Worm (Caenorhabditis elegans) whole organism, midembryonic: ENCODE data around the gene mig-10.

Experiments used
- cog-1 ChIP-seq: sonication (generic microtip); optimal IDR thresholded peaks from 2 replicates; lab custom pipeline; 2016; ENCODE audit warnings: missing genetic modification characterization, missing compliant biosample characterization
- klf-2 ChIP-seq: fragments of 200-800 bp; sonication (Bioruptor generic); conservative IDR thresholded peaks from 2 replicates; pipeline ENCODE4 v1.3.6; 2022; ENCODE audit warnings: missing genetic modification reagents, missing genetic modification characterization, missing compliant biosample characterization
- med-1 ChIP-seq: sonication (generic microtip); optimal IDR thresholded peaks from 2 replicates; lab custom pipeline; 2017; ENCODE audit warnings: missing genetic modification characterization, mild to moderate bottlenecking, missing compliant biosample characterization, antibody characterized with exemption, missing genetic modification reagents; ENCODE audit not compliant: insufficient read depth
- ref-1 ChIP-seq: fragments of 200-800 bp; sonication (Bioruptor generic); conservative IDR thresholded peaks from 2 replicates; pipeline ENCODE4 v1.3.6; 2022; ENCODE audit warnings: missing genetic modification reagents, missing genetic modification characterization, missing compliant biosample characterization
- tab-1 ChIP-seq: fragments of 200-800 bp; sonication (Bioruptor generic); IDR thresholded peaks from 2 replicates; pipeline ENCODE4 v1.3.6; 2022; ENCODE audit warnings: missing genetic modification characterization, missing compliant biosample characterization

- no peak for TF ChIP-seq tab-1 (GFP tag; lab: Robert Waterston, UW)
- no peak for TF ChIP-seq klf-2 (GFP tag; lab: Robert Waterston, UW)
- TF ChIP-seq ref-1 (GFP tag; lab: Robert Waterston, UW), result no peak
- no peak for TF ChIP-seq cog-1 (tag; lab: Kevin White, UChicago)
- TF ChIP-seq med-1 (GFP tag; lab: Kevin White, UChicago), result no peak
These were observed 14.4 kb downstream of the mig-10 start for ce11 chrIII:8293260-8293659.
